Worm (Caenorhabditis elegans) whole organism, L1 larva: ENCODE results near the gene nas-13.

Experiments used
- C04F5.9 ChIP-seq: sonication (generic microtip); optimal IDR thresholded peaks from 2 replicates; lab custom pipeline; 2016; ENCODE audit warnings: missing genetic modification characterization, missing compliant biosample characterization
- aha-1 ChIP-seq: fragments of 150-350 bp; optimal IDR thresholded peaks from 2 replicates; lab custom pipeline; 2014; ENCODE audit warnings: missing biosample characterization, missing genetic modification characterization
- elt-3 ChIP-seq, 6 experiments: fragments of 150-350 bp in 1 of 6; sonication (generic microtip); optimal IDR thresholded peaks; 2 replicates each; lab custom pipeline; 2017 to 2018; ENCODE audit warnings: missing biosample characterization in 6 of 6, missing genetic modification characterization in 6 of 6, inconsistent platforms in 1 of 6
- lin-39 ChIP-seq: fragments of 150-350 bp; optimal IDR thresholded peaks from 2 replicates; lab custom pipeline; 2014; ENCODE audit warnings: missing biosample characterization, missing genetic modification reagents, missing genetic modification characterization
- lsy-2 ChIP-seq, 2 experiments: fragments of 150-350 bp; optimal IDR thresholded peaks; 2 replicates each; lab custom pipeline; 2014; ENCODE audit warnings: missing biosample characterization in 2 of 2, missing genetic modification characterization in 2 of 2
- mep-1 ChIP-seq: fragments of 150-350 bp; optimal IDR thresholded peaks from 2 replicates; lab custom pipeline; 2014; ENCODE audit warnings: missing biosample characterization, missing genetic modification characterization
- nhr-11 ChIP-seq: fragments of 150-350 bp; optimal IDR thresholded peaks from 2 replicates; lab custom pipeline; 2014; ENCODE audit warnings: missing biosample characterization, missing genetic modification characterization
- nhr-71 ChIP-seq: sonication (generic microtip); optimal IDR thresholded peaks from 2 replicates; lab custom pipeline; 2016; ENCODE audit warnings: mild to moderate bottlenecking, missing genetic modification characterization, moderate library complexity, missing compliant biosample characterization
- nhr-77 ChIP-seq: fragments of 150-350 bp; optimal IDR thresholded peaks from 2 replicates; lab custom pipeline; 2014; ENCODE audit warnings: missing biosample characterization, missing genetic modification characterization
- nhr-84 ChIP-seq: sonication (generic microtip); optimal IDR thresholded peaks from 2 replicates; lab custom pipeline; 2017; ENCODE audit warnings: missing biosample characterization, missing genetic modification characterization
- snpc-4 ChIP-seq: fragments of 150-350 bp; optimal IDR thresholded peaks from 2 replicates; lab custom pipeline; 2014; ENCODE audit warnings: missing biosample characterization, missing genetic modification characterization
- unc-62 ChIP-seq: fragments of 150-350 bp; optimal IDR thresholded peaks from 2 replicates; lab custom pipeline; 2014; ENCODE audit warnings: missing biosample characterization, missing genetic modification reagents, missing genetic modification characterization
- unc-86 ChIP-seq: sonication (generic microtip); optimal IDR thresholded peaks from 2 replicates; lab custom pipeline; 2016; ENCODE audit warnings: missing genetic modification characterization, missing compliant biosample characterization
- ztf-4 ChIP-seq: fragments of 150-350 bp; optimal IDR thresholded peaks from 2 replicates; lab custom pipeline; 2014; ENCODE audit warnings: missing biosample characterization, missing genetic modification characterization

DNA sequence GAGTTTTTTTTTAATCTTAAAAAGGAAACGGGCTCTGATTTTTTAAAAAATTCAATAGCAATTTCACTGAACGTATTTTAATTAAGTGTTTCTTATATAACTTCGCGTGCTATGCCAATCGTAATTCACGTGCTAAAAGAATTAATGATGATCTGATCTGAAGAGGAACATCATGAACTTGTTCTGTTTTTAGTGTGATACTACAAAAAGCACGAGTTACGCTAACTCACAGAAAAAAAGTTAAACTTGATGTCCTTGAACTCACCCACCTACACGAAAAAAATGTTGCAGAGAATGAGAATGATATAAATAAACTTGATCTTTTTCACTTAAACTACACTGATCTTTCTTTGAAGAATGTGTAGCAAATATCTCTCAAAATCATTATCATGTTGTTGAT is 48.2 kb downstream of the nas-13 start:
- no peak for TF ChIP-seq snpc-4 (tag; lab: Kevin White, UChicago)
- no peak for TF ChIP-seq nhr-84
- TF ChIP-seq unc-86 (tag; lab: Kevin White, UChicago), result no peak
- no peak for TF ChIP-seq aha-1
- no peak for TF ChIP-seq unc-62 (GFP tag; lab: Kevin White, UChicago)
- TF ChIP-seq ztf-4 (tag; lab: Kevin White, UChicago), result no peak
- no peak for TF ChIP-seq nhr-71 (tag; lab: Kevin White, UChicago)
- TF ChIP-seq elt-3 (tag; optimal IDR thresholded peaks at IDR 0.05; lab: Kevin White, UChicago), result peak in 1 of 6 experiments; percentile 72
- TF ChIP-seq lin-39 (tag; lab: Kevin White, UChicago), result no peak
- TF ChIP-seq mep-1 (tag; lab: Kevin White, UChicago), result no peak
- TF ChIP-seq lsy-2 (tag; optimal IDR thresholded peaks at IDR 0.05; lab: Kevin White, UChicago), result no peak
- no peak for TF ChIP-seq nhr-77
- no peak for TF ChIP-seq C04F5.9 (tag; lab: Kevin White, UChicago)
- TF ChIP-seq nhr-11 (tag; lab: Kevin White, UChicago), result no peak
